Fruit fly (Drosophila melanogaster): ENCODE data around the gene Snmp1.

Snmp1 gene

DNA sequence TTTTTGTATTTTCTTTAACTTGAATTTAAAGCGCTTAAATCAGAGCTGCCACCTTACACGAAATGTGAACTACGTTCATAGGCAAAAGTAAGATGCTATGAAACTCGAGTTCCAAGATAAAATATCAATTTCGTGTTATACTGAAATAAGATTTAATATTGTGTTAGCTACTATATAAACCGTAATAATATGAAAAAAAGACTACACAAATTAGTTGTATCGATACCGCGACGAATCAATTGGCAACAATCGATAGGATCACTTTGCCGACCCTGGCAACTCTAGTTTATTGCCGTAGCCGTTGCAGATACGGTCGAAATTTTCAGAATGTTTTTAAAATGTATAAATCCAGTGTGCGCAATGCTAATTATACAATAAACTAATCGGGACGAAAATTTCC is 27.5 kb downstream of the Snmp1 start, which contains the start of gene SNF4Agamma (continued):
- TF ChIP-seq Lhr (GFP tag; optimal IDR thresholded peaks at IDR 0.05) (peak; percentile 45), CG10462 (GFP tag; optimal IDR thresholded peaks at IDR 0.05) (no peak), amos (GFP tag; IDR thresholded peaks at IDR 0.05; ENCODE audit: partially characterized antibody) (peak; percentile 76; the same call in 1 of the 2 replicates), NFAT (GFP tag; IDR thresholded peaks at IDR 0.05) (no peak), CG2202 (tag; optimal IDR thresholded peaks at IDR 0.05) (no peak), CG11504 (tag; optimal IDR thresholded peaks at IDR 0.05) (no peak), CG14441 (GFP tag; IDR thresholded peaks at IDR 0.05) (no peak), Hey (tag; optimal IDR thresholded peaks at IDR 0.05) (no peak), gt (GFP tag; IDR thresholded peaks at IDR 0.05) (no peak), CG11093 (GFP tag; IDR thresholded peaks at IDR 0.05) (no peak), MESR4 (GFP tag; optimal IDR thresholded peaks at IDR 0.05) (no peak), gcm (GFP tag; optimal IDR thresholded peaks at IDR 0.05) (no peak), chm (GFP tag; IDR thresholded peaks at IDR 0.05) (no peak), wek (GFP tag; optimal IDR thresholded peaks at IDR 0.05) (no peak), ems (GFP tag; optimal IDR thresholded peaks at IDR 0.05) (peak; percentile 17), CG34422 (GFP tag; IDR thresholded peaks at IDR 0.05) (0 out of 3 replicates have a peak, but pooled peaks have one; percentile 19), CG7372 (GFP tag; IDR thresholded peaks at IDR 0.05) (no peak), CG43689 (GFP tag; IDR thresholded peaks at IDR 0.05) (no peak), Aef1 (GFP tag; IDR thresholded peaks at IDR 0.05) (0 out of 3 replicates have a peak, but pooled peaks have one; percentile 28), Nf-YC (tag; optimal IDR thresholded peaks at IDR 0.05) (peak; percentile 58), CG17568 (GFP tag; optimal IDR thresholded peaks at IDR 0.05) (no peak), CG1602 (GFP tag; optimal IDR thresholded peaks at IDR 0.05) (no peak), Dip2 (GFP tag; IDR thresholded peaks at IDR 0.05) (no peak), CG34376 (GFP tag; optimal IDR thresholded peaks at IDR 0.05) (no peak), TFAM (GFP tag; optimal IDR thresholded peaks at IDR 0.05) (no peak), CG3995 (GFP tag; optimal IDR thresholded peaks at IDR 0.05) (no peak), Doc3 (GFP tag; IDR thresholded peaks at IDR 0.05; ENCODE audit: partially characterized antibody) (peak; percentile 81), CG11696 (GFP tag; IDR thresholded peaks at IDR 0.05) (no peak), CG10431 (GFP tag; optimal IDR thresholded peaks at IDR 0.05) (no peak), sim (GFP tag; IDR thresholded peaks at IDR 0.05) (no peak), ssp (GFP tag; IDR thresholded peaks at IDR 0.05) (no peak), CG3726 (GFP tag; IDR thresholded peaks at IDR 0.05) (no peak), CG30431 (GFP tag; optimal IDR thresholded peaks at IDR 0.05) (no peak), Camta (GFP tag; optimal IDR thresholded peaks at IDR 0.05) (peak; percentile 7), ham (GFP tag; IDR thresholded peaks at IDR 0.05) (no peak), ara (GFP tag; IDR thresholded peaks at IDR 0.05) (no peak), CG13296 (GFP tag; optimal IDR thresholded peaks at IDR 0.05) (no peak), CG7963 (GFP tag; IDR thresholded peaks at IDR 0.05; ENCODE audit: partially characterized antibody) (no peak), bsh (GFP tag; optimal IDR thresholded peaks at IDR 0.05) (no peak), CG10209 (GFP tag; optimal IDR thresholded peaks at IDR 0.05) (no peak), CG12155 (GFP tag; optimal IDR thresholded peaks at IDR 0.05) (peak; percentile 35), CG10274 (GFP tag; optimal IDR thresholded peaks at IDR 0.05) (no peak), sna (GFP tag; IDR thresholded peaks at IDR 0.05; ENCODE audit: partially characterized antibody) (peak; percentile 82), CG31365 (tag; optimal IDR thresholded peaks at IDR 0.05) (no peak), ase (GFP tag; IDR thresholded peaks at IDR 0.05) (no peak), CG10321 (GFP tag; IDR thresholded peaks at IDR 0.05) (no peak), CG10147 (GFP tag; optimal IDR thresholded peaks at IDR 0.05) (peak; percentile 24), CG17186 (GFP tag; optimal IDR thresholded peaks at IDR 0.05) (no peak), gce (GFP tag; IDR thresholded peaks at IDR 0.05) (no peak), CG4404 (GFP tag; IDR thresholded peaks at IDR 0.05) (no peak), pb (GFP tag; optimal IDR thresholded peaks at IDR 0.05) (no peak), tll (GFP tag; optimal IDR thresholded peaks at IDR 0.05) (no peak)
